Fruit fly (Drosophila melanogaster) whole organism, prepupa: ENCODE results near the gene vilya.

Experiments
- Blimp-1 ChIP-seq: fragments of 200-800 bp; sonication (Bioruptor generic); optimal IDR thresholded peaks from 3 replicates; lab custom pipeline; 2017; ENCODE audit warnings: missing biosample characterization, missing genetic modification characterization, mild to moderate bottlenecking, moderate library complexity, missing genetic modification reagents
- CG10631 ChIP-seq: fragments of 200-800 bp; sonication (Bioruptor generic); optimal IDR thresholded peaks from 2 replicates; lab custom pipeline; 2016; ENCODE audit warnings: missing biosample characterization, missing genetic modification characterization
- CG10669 ChIP-seq: fragments of 200-800 bp; sonication (Bioruptor generic); optimal IDR thresholded peaks from 3 replicates; lab custom pipeline; 2018; ENCODE audit warnings: missing biosample characterization, mild to moderate bottlenecking, missing genetic modification characterization, moderate library complexity
- CG11294 ChIP-seq: fragments of 200-800 bp; sonication (Bioruptor generic); IDR thresholded peaks from 2 replicates; pipeline ENCODE4 v1.3.6; 2022; ENCODE audit warnings: missing biosample characterization, missing genetic modification characterization
- CG11762 ChIP-seq: fragments of 200-800 bp; sonication (Bioruptor generic); optimal IDR thresholded peaks from 3 replicates; lab custom pipeline; 2016; ENCODE audit warnings: missing biosample characterization, missing genetic modification characterization; ENCODE audit not compliant: insufficient read depth
- CG11902 ChIP-seq: fragments of 200-800 bp; sonication (Bioruptor generic); optimal IDR thresholded peaks from 3 replicates; lab custom pipeline; 2016; ENCODE audit warnings: missing biosample characterization, missing genetic modification characterization
- CG15336 ChIP-seq: fragments of 200-800 bp; sonication (Bioruptor generic); IDR thresholded peaks from 2 replicates; pipeline ENCODE4 v1.3.6; 2022; ENCODE audit warnings: missing biosample characterization, missing genetic modification characterization
- CG1621 ChIP-seq: fragments of 200-800 bp; sonication (Bioruptor generic); optimal IDR thresholded peaks from 3 replicates; lab custom pipeline; 2018; ENCODE audit warnings: missing biosample characterization, mild to moderate bottlenecking, missing genetic modification characterization
- CG3032 ChIP-seq: fragments of 200-800 bp; optimal IDR thresholded peaks from 2 replicates; lab custom pipeline; 2019; ENCODE audit warnings: missing biosample characterization, mild to moderate bottlenecking, missing genetic modification characterization, moderate library complexity
- CG32006 ChIP-seq: fragments of 200-800 bp; sonication (Bioruptor generic); optimal IDR thresholded peaks from 3 replicates; lab custom pipeline; 2017; ENCODE audit warnings: missing biosample characterization, mild to moderate bottlenecking, missing genetic modification characterization
- CG34406 ChIP-seq: fragments of 200-800 bp; sonication (Bioruptor generic); optimal IDR thresholded peaks from 3 replicates; lab custom pipeline; 2016; ENCODE audit warnings: missing biosample characterization, missing genetic modification characterization
- CG4318 ChIP-seq: fragments of 200-800 bp; sonication (Bioruptor generic); optimal IDR thresholded peaks from 3 replicates; lab custom pipeline; 2017; ENCODE audit warnings: missing biosample characterization, mild to moderate bottlenecking, missing genetic modification characterization
- CG6163 ChIP-seq: fragments of 200-800 bp; sonication (Bioruptor generic); IDR thresholded peaks from 3 replicates; pipeline ENCODE4 v1.3.6; 2022; ENCODE audit warnings: missing biosample characterization, missing genetic modification characterization
- CG6276 ChIP-seq: fragments of 200-800 bp; sonication (Bioruptor generic); optimal IDR thresholded peaks from 2 replicates; lab custom pipeline; 2017; ENCODE audit warnings: missing biosample characterization, mild to moderate bottlenecking, missing genetic modification characterization
- CG6792 ChIP-seq: fragments of 200-800 bp; sonication (Bioruptor generic); optimal IDR thresholded peaks from 3 replicates; lab custom pipeline; 2016; ENCODE audit warnings: missing biosample characterization, missing genetic modification characterization
- CG6808 ChIP-seq: fragments of 200-800 bp; sonication (Bioruptor generic); optimal IDR thresholded peaks from 3 replicates; lab custom pipeline; 2017; ENCODE audit warnings: missing biosample characterization, missing genetic modification characterization, mild to moderate bottlenecking, moderate library complexity, missing genetic modification reagents
- CG6854 ChIP-seq: fragments of 200-800 bp; sonication (Bioruptor generic); optimal IDR thresholded peaks from 2 replicates; lab custom pipeline; 2017; ENCODE audit warnings: missing biosample characterization, mild to moderate bottlenecking, missing genetic modification characterization
- CG7368 ChIP-seq: fragments of 200-800 bp; sonication (Bioruptor generic); optimal IDR thresholded peaks from 3 replicates; lab custom pipeline; 2016; ENCODE audit warnings: missing biosample characterization, missing genetic modification characterization
- CG8119 ChIP-seq: fragments of 200-800 bp; sonication (Bioruptor generic); IDR thresholded peaks from 3 replicates; pipeline ENCODE4 v1.3.6; 2022; ENCODE audit warnings: missing biosample characterization, missing genetic modification characterization
- Eip78C ChIP-seq: fragments of 200-800 bp; sonication (Bioruptor generic); peaks from one replicate; lab custom pipeline; 2016; ENCODE audit warnings: missing biosample characterization, missing genetic modification characterization
- Ets21C ChIP-seq: fragments of 200-800 bp; sonication (Bioruptor generic); optimal IDR thresholded peaks from 3 replicates; lab custom pipeline; 2016; ENCODE audit warnings: missing biosample characterization, missing genetic modification characterization
- Ets96B ChIP-seq: fragments of 200-800 bp; optimal IDR thresholded peaks from 2 replicates; lab custom pipeline; 2019; ENCODE audit warnings: missing biosample characterization, mild to moderate bottlenecking, missing genetic modification characterization, moderate library complexity
- Gug ChIP-seq: fragments of 200-800 bp; sonication (Bioruptor generic); IDR thresholded peaks from 2 replicates; pipeline ENCODE4 v1.3.6; 2022; ENCODE audit warnings: missing biosample characterization, missing genetic modification characterization
- Hr39 ChIP-seq: fragments of 200-800 bp; sonication (Bioruptor generic); optimal IDR thresholded peaks from 2 replicates; lab custom pipeline; 2016; ENCODE audit warnings: missing biosample characterization, missing genetic modification characterization
- Hr4 ChIP-seq: fragments of 200-800 bp; sonication (Bioruptor generic); optimal IDR thresholded peaks from 3 replicates; lab custom pipeline; 2016; ENCODE audit warnings: missing biosample characterization, missing genetic modification characterization
- Lpt ChIP-seq: fragments of 200-800 bp; sonication (Bioruptor generic); optimal IDR thresholded peaks from 3 replicates; lab custom pipeline; 2016; ENCODE audit warnings: missing biosample characterization, missing genetic modification characterization
- Met ChIP-seq: fragments of 200-800 bp; sonication (Bioruptor generic); optimal IDR thresholded peaks from 3 replicates; lab custom pipeline; 2016; ENCODE audit warnings: missing biosample characterization, missing genetic modification characterization
- Smox ChIP-seq: fragments of 200-800 bp; sonication (Bioruptor generic); optimal IDR thresholded peaks from 3 replicates; lab custom pipeline; 2016; ENCODE audit warnings: missing biosample characterization, missing genetic modification characterization
- Sox102F ChIP-seq: fragments of 200-800 bp; sonication (Bioruptor generic); optimal IDR thresholded peaks from 2 replicates; lab custom pipeline; 2016; ENCODE audit warnings: missing biosample characterization, mild to moderate bottlenecking, missing genetic modification characterization
- Sox14 ChIP-seq: fragments of 200-800 bp; sonication (Bioruptor generic); optimal IDR thresholded peaks from 3 replicates; lab custom pipeline; 2016; ENCODE audit warnings: missing biosample characterization, missing genetic modification characterization
- achi ChIP-seq: fragments of 200-800 bp; sonication (Bioruptor generic); optimal IDR thresholded peaks from 3 replicates; lab custom pipeline; 2016; ENCODE audit warnings: missing biosample characterization, missing genetic modification characterization
- cyc ChIP-seq: fragments of 200-800 bp; sonication (Bioruptor generic); optimal IDR thresholded peaks from 3 replicates; lab custom pipeline; 2016; ENCODE audit warnings: missing biosample characterization, missing genetic modification characterization
- dac ChIP-seq: fragments of 200-800 bp; sonication (Bioruptor generic); optimal IDR thresholded peaks from 2 replicates; lab custom pipeline; 2017; ENCODE audit warnings: missing biosample characterization, mild to moderate bottlenecking, missing genetic modification characterization
- dsx ChIP-seq: fragments of 200-800 bp; optimal IDR thresholded peaks from 3 replicates; lab custom pipeline; 2019; ENCODE audit warnings: missing biosample characterization, mild to moderate bottlenecking, missing genetic modification characterization, moderate library complexity; ENCODE audit not compliant: poor library complexity, severe bottlenecking
- eg ChIP-seq: fragments of 200-800 bp; sonication (Bioruptor generic); IDR thresholded peaks from 3 replicates; pipeline ENCODE4 v1.3.6; 2022; ENCODE audit warnings: missing biosample characterization, missing genetic modification characterization
- esn ChIP-seq: fragments of 200-800 bp; sonication (Bioruptor generic); optimal IDR thresholded peaks from 2 replicates; lab custom pipeline; 2016; ENCODE audit warnings: missing biosample characterization, mild to moderate bottlenecking, missing genetic modification characterization, moderate library complexity
- fd59A ChIP-seq: fragments of 200-800 bp; sonication (Bioruptor generic); optimal IDR thresholded peaks from 2 replicates; lab custom pipeline; 2017; ENCODE audit warnings: missing biosample characterization, mild to moderate bottlenecking, missing genetic modification characterization, missing genetic modification reagents
- fd85E ChIP-seq: fragments of 200-800 bp; sonication (Bioruptor generic); optimal IDR thresholded peaks from 3 replicates; lab custom pipeline; 2016; ENCODE audit warnings: missing biosample characterization, missing genetic modification characterization
- fkh ChIP-seq: fragments of 200-800 bp; sonication (Bioruptor generic); optimal IDR thresholded peaks from 3 replicates; lab custom pipeline; 2017; ENCODE audit warnings: missing biosample characterization, mild to moderate bottlenecking, missing genetic modification characterization, moderate library complexity
- lz ChIP-seq: fragments of 200-800 bp; sonication (Bioruptor generic); optimal IDR thresholded peaks from 3 replicates; lab custom pipeline; 2016; ENCODE audit warnings: missing biosample characterization, missing genetic modification characterization
- pdm3 ChIP-seq: fragments of 200-800 bp; sonication (Bioruptor generic); optimal IDR thresholded peaks from 3 replicates; lab custom pipeline; 2016; ENCODE audit warnings: missing biosample characterization, missing genetic modification characterization
- salr ChIP-seq, 2 experiments: fragments of 200-800 bp; sonication (Bioruptor generic); optimal IDR thresholded peaks; 3 replicates each; lab custom pipeline; 2016 to 2018; ENCODE audit warnings: missing biosample characterization in 2 of 2, missing genetic modification characterization in 2 of 2, mild to moderate bottlenecking in 1 of 2
- spab ChIP-seq: fragments of 200-800 bp; sonication (Bioruptor generic); optimal IDR thresholded peaks from 2 replicates; lab custom pipeline; 2017; ENCODE audit warnings: missing biosample characterization, mild to moderate bottlenecking, missing genetic modification characterization, missing genetic modification reagents
- ss ChIP-seq, 2 experiments: fragments of 200-800 bp; sonication (Bioruptor generic); optimal IDR thresholded peaks; 2 replicates in 1 of 2; 3 replicates in 1 of 2; lab custom pipeline; 2017 to 2018; ENCODE audit warnings: mild to moderate bottlenecking in 2 of 2, missing biosample characterization in 2 of 2, missing genetic modification characterization in 2 of 2, moderate library complexity in 1 of 2
- svp ChIP-seq: fragments of 200-800 bp; sonication (Bioruptor generic); peaks from one replicate; lab custom pipeline; 2016; ENCODE audit warnings: missing biosample characterization, missing genetic modification characterization
- topi ChIP-seq: fragments of 200-800 bp; sonication (Bioruptor generic); optimal IDR thresholded peaks from 3 replicates; lab custom pipeline; 2016; ENCODE audit warnings: missing biosample characterization, missing genetic modification characterization
- vri ChIP-seq: fragments of 200-800 bp; sonication (Bioruptor generic); optimal IDR thresholded peaks from 3 replicates; lab custom pipeline; 2016; ENCODE audit warnings: missing biosample characterization, mild to moderate bottlenecking, missing genetic modification characterization

The vilya gene

DNA sequence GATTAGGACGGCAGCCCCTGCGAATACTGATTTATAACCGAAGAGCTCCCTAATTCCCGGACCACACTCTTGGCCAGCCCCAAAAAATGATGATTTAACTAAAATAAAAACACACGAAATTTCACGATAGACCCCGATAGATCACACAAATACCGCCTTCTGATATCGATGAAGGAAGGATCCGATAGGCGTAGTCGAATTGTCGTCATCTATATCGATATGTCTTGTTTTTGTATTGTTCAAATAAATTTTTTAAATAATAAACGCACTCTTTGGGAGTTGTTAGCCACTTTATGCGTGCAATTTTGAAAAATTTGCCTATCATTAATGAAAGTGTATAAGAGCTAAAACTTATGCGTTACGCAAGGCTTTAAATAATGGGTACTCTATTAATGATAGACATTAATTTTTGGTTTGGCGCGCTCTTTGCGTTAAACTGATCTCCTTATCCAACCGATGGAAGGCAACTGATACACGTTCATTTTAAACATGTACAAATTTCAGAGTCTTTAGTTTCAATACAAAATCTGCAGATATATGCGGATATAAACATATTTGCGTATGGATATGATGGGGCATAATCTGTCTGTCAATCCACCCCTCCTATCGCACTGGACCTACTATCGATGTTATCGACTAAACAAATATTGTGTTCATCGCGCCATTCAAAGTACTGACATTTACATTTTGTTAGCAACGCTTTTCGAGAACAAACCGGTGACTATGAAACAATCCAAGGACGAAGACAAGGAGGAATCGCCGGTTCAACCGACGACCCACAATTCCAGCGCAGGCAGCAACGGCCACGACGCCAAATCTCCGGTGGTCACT is 28.2 kb upstream of the vilya start, which contains the start of the genes Spg7 and Lint-O:
Gene Spg7 (minus strand): TSS at position 148 of the 831 bp plus-strand sequence.
Gene Lint-O (plus strand): TSS at position 638 of the 831 bp plus-strand sequence.
- TF ChIP-seq fkh (peak; percentile 70), CG8119 (no peak)

DNA sequence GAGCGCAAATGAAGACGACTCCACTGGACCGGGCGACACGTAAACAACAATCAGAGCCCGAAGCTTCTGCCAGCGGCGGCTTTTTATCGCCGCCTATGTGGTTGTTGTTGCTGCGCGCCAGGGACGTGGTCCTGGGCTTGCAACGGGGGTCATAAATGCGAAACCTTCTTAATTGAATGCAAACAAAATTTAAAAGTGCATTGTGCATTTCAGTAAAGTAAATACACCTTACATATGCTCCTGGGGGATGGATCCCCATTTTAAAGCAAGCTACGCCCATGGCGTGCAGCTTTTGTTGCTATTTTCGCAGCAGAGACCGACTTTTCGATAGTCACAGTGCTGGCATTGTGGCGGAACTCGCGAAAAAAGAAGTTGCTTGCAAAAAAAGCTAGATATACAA is 22.8 kb upstream of the vilya start, which contains the start of gene Ugalt:
Gene Ugalt (minus strand): TSS at position 160 of the 400 bp plus-strand sequence.
- peak; percentile 100 for TF ChIP-seq Blimp-1 (GFP tag; lab: Kevin White, UChicago)
- peak; percentile 100 for TF ChIP-seq Hr39
- peak; percentile 100 for TF ChIP-seq CG11762 (GFP tag; lab: Kevin White, UChicago)
- peak; percentile 100 for TF ChIP-seq Smox
- peak; percentile 100 for TF ChIP-seq CG3032 (tag; lab: Kevin White, UChicago)
- peak; percentile 100 for TF ChIP-seq esn
- TF ChIP-seq Gug (GFP tag; lab: Robert Waterston, UW) = peak; percentile 100
- TF ChIP-seq CG6276 (GFP tag; lab: Kevin White, UChicago) = peak; percentile 100
- peak; percentile 100 for TF ChIP-seq CG34406 (GFP tag; lab: Kevin White, UChicago)
- TF ChIP-seq dac = peak; percentile 100
- peak; percentile 100 for TF ChIP-seq dsx (GFP tag; lab: Kevin White, UChicago)
- peak; percentile 100 for TF ChIP-seq topi
- peak; percentile 100 for TF ChIP-seq salr (GFP tag; optimal IDR thresholded peaks at IDR 0.05; lab: Kevin White, UChicago)
- peak; percentile 100 for TF ChIP-seq Hr4 (GFP tag; lab: Kevin White, UChicago)
- peak; percentile 100 for TF ChIP-seq CG6808 (GFP tag; lab: Kevin White, UChicago)
- peak; percentile 100 for TF ChIP-seq CG10669
- TF ChIP-seq pdm3 (GFP tag; lab: Kevin White, UChicago) = peak; percentile 100
- peak; percentile 100 for TF ChIP-seq Ets21C (GFP tag; lab: Kevin White, UChicago)
- peak; percentile 100 for TF ChIP-seq CG8119
- peak; percentile 100 for TF ChIP-seq CG1621 (tag; lab: Kevin White, UChicago)
- TF ChIP-seq fd59A (GFP tag; lab: Kevin White, UChicago) = peak; percentile 100
- TF ChIP-seq eg (GFP tag; lab: Robert Waterston, UW) = peak; percentile 100
- TF ChIP-seq svp (GFP tag; lab: Kevin White, UChicago) = peak; percentile 100
- peak; percentile 100 for TF ChIP-seq achi
- peak; percentile 100 for TF ChIP-seq CG6792 (GFP tag; lab: Kevin White, UChicago)
- peak; percentile 100 for TF ChIP-seq CG32006 (GFP tag; lab: Kevin White, UChicago)
- peak; percentile 100 for TF ChIP-seq CG6854 (GFP tag; lab: Kevin White, UChicago)
- TF ChIP-seq Eip78C = peak; percentile 100
- TF ChIP-seq CG6163 (GFP tag; lab: Robert Waterston, UW) = peak; percentile 100
- TF ChIP-seq CG7368 (GFP tag; lab: Kevin White, UChicago) = peak; percentile 100
- TF ChIP-seq lz = peak; percentile 100
- TF ChIP-seq CG11902 (GFP tag; lab: Kevin White, UChicago) = peak; percentile 100
- peak; percentile 100 for TF ChIP-seq Sox102F (GFP tag; lab: Kevin White, UChicago)
- peak; percentile 100 for TF ChIP-seq vri (GFP tag; lab: Kevin White, UChicago)
- peak; percentile 100 for TF ChIP-seq CG15336 (GFP tag; lab: Robert Waterston, UW)
- peak; percentile 100 for TF ChIP-seq CG10631 (GFP tag; lab: Kevin White, UChicago)
- TF ChIP-seq CG4318 (GFP tag; lab: Kevin White, UChicago) = peak; percentile 100
- peak; percentile 100 for TF ChIP-seq cyc (GFP tag; lab: Kevin White, UChicago)
- peak; percentile 100 for TF ChIP-seq spab (GFP tag; lab: Kevin White, UChicago)
- TF ChIP-seq Ets96B (tag; lab: Kevin White, UChicago) = peak; percentile 100
- peak; percentile 100 for TF ChIP-seq CG11294 (GFP tag; lab: Robert Waterston, UW)
- TF ChIP-seq Lpt (GFP tag; lab: Kevin White, UChicago) = peak; percentile 100
- TF ChIP-seq ss (GFP tag; optimal IDR thresholded peaks at IDR 0.05; lab: Kevin White, UChicago) = peak; percentile 100
- TF ChIP-seq Met (GFP tag; lab: Kevin White, UChicago) = peak; percentile 100
- TF ChIP-seq Sox14 (GFP tag; lab: Kevin White, UChicago) = peak; percentile 100
- TF ChIP-seq fd85E = peak; percentile 99
